Worm (Caenorhabditis elegans) whole organism, late embryonic: ENCODE data around the gene dhhc-5.

Experiments used
- C08G9.2 ChIP-seq: sonication (generic microtip); optimal IDR thresholded peaks from 2 replicates; lab custom pipeline; 2016; ENCODE audit warnings: mild to moderate bottlenecking, missing genetic modification characterization, moderate library complexity, missing compliant biosample characterization
- F13H6.1 ChIP-seq: sonication (generic microtip); optimal IDR thresholded peaks from 2 replicates; lab custom pipeline; 2016; ENCODE audit warnings: missing genetic modification characterization, missing compliant biosample characterization
- Y22D7AL.16 ChIP-seq: sonication (generic microtip); optimal IDR thresholded peaks from 2 replicates; lab custom pipeline; 2016; ENCODE audit warnings: missing genetic modification characterization, missing compliant biosample characterization
- ama-1 ChIP-seq: fragments of 150-350 bp; optimal IDR thresholded peaks from 2 replicates; lab custom pipeline; 2014
- ceh-14 ChIP-seq: sonication (generic microtip); optimal IDR thresholded peaks from 2 replicates; lab custom pipeline; 2016; ENCODE audit warnings: missing genotype, missing genetic modification characterization, missing compliant biosample characterization
- ceh-19 ChIP-seq: fragments of 200-800 bp; sonication (Bioruptor generic); optimal IDR thresholded peaks from 2 replicates; lab custom pipeline; 2018; ENCODE audit warnings: mild to moderate bottlenecking, missing genetic modification characterization, missing compliant biosample characterization
- ceh-22 ChIP-seq: sonication (generic microtip); optimal IDR thresholded peaks from 2 replicates; lab custom pipeline; 2017; ENCODE audit warnings: missing biosample characterization, missing genetic modification characterization
- ceh-31 ChIP-seq: sonication (generic microtip); optimal IDR thresholded peaks from 2 replicates; lab custom pipeline; 2016; ENCODE audit warnings: missing genetic modification characterization, missing compliant biosample characterization
- ceh-34 ChIP-seq: sonication (generic microtip); optimal IDR thresholded peaks from 2 replicates; lab custom pipeline; 2016; ENCODE audit warnings: mild to moderate bottlenecking, missing genetic modification characterization, missing compliant biosample characterization
- ceh-45 ChIP-seq: fragments of 200-800 bp; sonication (Bioruptor generic); IDR thresholded peaks from 2 replicates; pipeline ENCODE4 v1.3.6; 2022; ENCODE audit warnings: missing genetic modification reagents, missing genetic modification characterization, missing compliant biosample characterization
- ceh-9 ChIP-seq: sonication (generic microtip); optimal IDR thresholded peaks from 2 replicates; lab custom pipeline; 2016; ENCODE audit warnings: mild to moderate bottlenecking, missing genetic modification characterization, inconsistent platforms, missing compliant biosample characterization
- dmd-4 ChIP-seq: sonication (generic microtip); optimal IDR thresholded peaks from 2 replicates; lab custom pipeline; 2016; ENCODE audit warnings: borderline replicate concordance, missing genetic modification characterization, missing compliant biosample characterization
- dve-1 ChIP-seq: sonication (generic microtip); optimal IDR thresholded peaks from 2 replicates; lab custom pipeline; 2017; ENCODE audit warnings: antibody characterized with exemption, mild to moderate bottlenecking, missing genetic modification characterization, missing compliant biosample characterization
- elt-2 ChIP-seq: sonication (generic microtip); optimal IDR thresholded peaks from 2 replicates; lab custom pipeline; 2016; ENCODE audit warnings: missing genetic modification reagents, missing genetic modification characterization, missing compliant biosample characterization
- fax-1 ChIP-seq: sonication (generic microtip); optimal IDR thresholded peaks from 2 replicates; lab custom pipeline; 2016; ENCODE audit warnings: missing genotype, missing genetic modification characterization, missing compliant biosample characterization
- fkh-6 ChIP-seq: sonication (generic microtip); optimal IDR thresholded peaks from 2 replicates; lab custom pipeline; 2016; ENCODE audit warnings: missing genetic modification characterization, missing compliant biosample characterization
- hlh-13 ChIP-seq: fragments of 200-800 bp; sonication (Bioruptor generic); optimal IDR thresholded peaks from 2 replicates; lab custom pipeline; 2018; ENCODE audit warnings: mild to moderate bottlenecking, missing genetic modification characterization, missing compliant biosample characterization
- hlh-15 ChIP-seq: sonication (generic microtip); optimal IDR thresholded peaks from 2 replicates; lab custom pipeline; 2016; ENCODE audit warnings: missing genetic modification characterization, missing compliant biosample characterization
- hlh-8 ChIP-seq: sonication (generic microtip); optimal IDR thresholded peaks from 2 replicates; lab custom pipeline; 2016; ENCODE audit warnings: missing genotype, missing genetic modification characterization, missing compliant biosample characterization
- lim-6 ChIP-seq: sonication (generic microtip); optimal IDR thresholded peaks from 2 replicates; lab custom pipeline; 2016; ENCODE audit warnings: missing genetic modification characterization, missing compliant biosample characterization
- nfya-1 ChIP-seq: sonication (generic microtip); optimal IDR thresholded peaks from 2 replicates; lab custom pipeline; 2017; ENCODE audit warnings: missing genetic modification characterization, mild to moderate bottlenecking, missing compliant biosample characterization, antibody characterized with exemption, moderate library complexity
- nhr-11 ChIP-seq: fragments of 150-350 bp; optimal IDR thresholded peaks from 2 replicates; lab custom pipeline; 2014; ENCODE audit warnings: missing biosample characterization, missing genetic modification characterization
- nhr-232 ChIP-seq: sonication (generic microtip); optimal IDR thresholded peaks from 2 replicates; lab custom pipeline; 2016; ENCODE audit warnings: missing genetic modification characterization, missing compliant biosample characterization
- pag-3 ChIP-seq: sonication (generic microtip); optimal IDR thresholded peaks from 2 replicates; lab custom pipeline; 2016; ENCODE audit warnings: missing compliant biosample characterization, missing genetic modification characterization, borderline replicate concordance
- pax-1 ChIP-seq: fragments of 150-350 bp; optimal IDR thresholded peaks from 2 replicates; lab custom pipeline; 2014; ENCODE audit warnings: missing biosample characterization, missing genetic modification characterization
- pqm-1 ChIP-seq: sonication (generic microtip); optimal IDR thresholded peaks from 2 replicates; lab custom pipeline; 2016; ENCODE audit warnings: missing genetic modification characterization, missing compliant biosample characterization
- tbx-2 ChIP-seq: sonication (generic microtip); optimal IDR thresholded peaks from 2 replicates; lab custom pipeline; 2016; ENCODE audit warnings: missing genetic modification characterization, missing compliant biosample characterization
- ttx-3 ChIP-seq: sonication (generic microtip); optimal IDR thresholded peaks from 2 replicates; lab custom pipeline; 2016; ENCODE audit warnings: missing genetic modification reagents, missing genetic modification characterization, missing compliant biosample characterization
- unc-42 ChIP-seq: sonication (generic microtip); optimal IDR thresholded peaks from 2 replicates; lab custom pipeline; 2016; ENCODE audit warnings: missing genotype, missing genetic modification characterization, missing compliant biosample characterization
- unc-55 ChIP-seq: sonication (generic microtip); optimal IDR thresholded peaks from 2 replicates; lab custom pipeline; 2017; ENCODE audit warnings: missing biosample characterization, missing genetic modification reagents, missing genetic modification characterization
- zip-5 ChIP-seq: sonication (generic microtip); optimal IDR thresholded peaks from 2 replicates; lab custom pipeline; 2016; ENCODE audit warnings: missing genetic modification characterization, missing compliant biosample characterization

The dhhc-5 gene

ce11 chrIII:6871067-6871466 is 22.2 kb upstream of the dhhc-5 start:
- no peak for TF ChIP-seq pqm-1
- TF ChIP-seq ceh-19 (GFP tag; lab: Kevin White, UChicago), result no peak
- TF ChIP-seq Y22D7AL.16 (tag; lab: Kevin White, UChicago), result no peak
- peak; percentile 6 for TF ChIP-seq unc-55 (GFP tag; lab: Kevin White, UChicago)
- no peak for TF ChIP-seq ceh-34 (tag; lab: Kevin White, UChicago)
- TF ChIP-seq tbx-2, result no peak
- TF ChIP-seq ama-1, result no peak

- TF ChIP-seq hlh-15 (no peak), fkh-6 (tag; lab: Kevin White, UChicago) (no peak)
These were observed 21.1 kb upstream of the dhhc-5 start, which contains the start of gene K04C2.8 for ce11 chrIII:6869996-6870395. Gene K04C2.8 (plus strand): TSS chrIII:6870296.

- TF ChIP-seq unc-42, result peak; percentile 46
- TF ChIP-seq nfya-1 (tag; lab: Kevin White, UChicago), result no peak
- TF ChIP-seq ceh-45 (GFP tag; lab: Robert Waterston, UW), result no peak
- peak; percentile 44 for TF ChIP-seq tbx-2
- no peak for TF ChIP-seq ttx-3 (tag; lab: Kevin White, UChicago)
- peak; percentile 38 for TF ChIP-seq elt-2 (tag; lab: Kevin White, UChicago)
These were observed 20.4 kb upstream of the dhhc-5 start, which contains the start of the genes cra-1 and kbp-1 for ce11 chrIII:6869268-6869667. Gene cra-1 (minus strand): TSS chrIII:6869460. Gene kbp-1 (plus strand): TSS chrIII:6869633.

ce11 chrIII:6863901-6864300 is 15.0 kb upstream of the dhhc-5 start, which contains the start of gene sma-3:
Gene sma-3 (minus strand): TSS chrIII:6863968.
- TF ChIP-seq elt-2 (tag; lab: Kevin White, UChicago), result peak; percentile 12
- TF ChIP-seq pag-3 (tag; lab: Kevin White, UChicago), result no peak

- TF ChIP-seq ceh-22, result no peak
- TF ChIP-seq C08G9.2 (tag; lab: Kevin White, UChicago), result no peak
- no peak for TF ChIP-seq lim-6 (tag; lab: Kevin White, UChicago)
- no peak for TF ChIP-seq ceh-31 (tag; lab: Kevin White, UChicago)
- TF ChIP-seq zip-5, result no peak
- no peak for TF ChIP-seq nhr-232
- no peak for TF ChIP-seq pax-1 (tag; lab: Kevin White, UChicago)
- TF ChIP-seq F13H6.1 (tag; lab: Kevin White, UChicago), result no peak
- TF ChIP-seq ceh-34 (tag; lab: Kevin White, UChicago), result no peak
- TF ChIP-seq ceh-9 (tag; lab: Kevin White, UChicago), result no peak
These were observed 10.6 kb upstream of the dhhc-5 start, which contains the start of gene clec-158 for ce11 chrIII:6859482-6859881. Gene clec-158 (minus strand): TSS chrIII:6859582.

ce11 chrIII:6857390-6857848 is 8.6 kb upstream of the dhhc-5 start:
- TF ChIP-seq fax-1 (no peak), hlh-8 (no peak), nhr-11 (tag; lab: Kevin White, UChicago) (no peak), dve-1 (tag; lab: Kevin White, UChicago) (peak; percentile 16), hlh-15 (no peak), lim-6 (tag; lab: Kevin White, UChicago) (no peak), hlh-13 (GFP tag; lab: Kevin White, UChicago) (no peak)

ce11 chrIII:6856709-6857108 is 7.8 kb upstream of the dhhc-5 start, which contains the start of gene zak-1:
Gene zak-1 (minus strand): TSS chrIII:6856809.
- TF ChIP-seq tbx-2, result no peak
- no peak for TF ChIP-seq dmd-4 (tag; lab: Kevin White, UChicago)
- TF ChIP-seq ceh-14, result no peak
- no peak for TF ChIP-seq ceh-9 (tag; lab: Kevin White, UChicago)
